Worm (Caenorhabditis elegans) whole organism, late embryonic: Measurements from ENCODE around the gene wdr-83.

Experiments
- F13H6.1 ChIP-seq: sonication (generic microtip); optimal IDR thresholded peaks from 2 replicates; lab custom pipeline; 2016; ENCODE audit warnings: missing genetic modification characterization, missing compliant biosample characterization
- Y22D7AL.16 ChIP-seq: sonication (generic microtip); optimal IDR thresholded peaks from 2 replicates; lab custom pipeline; 2016; ENCODE audit warnings: missing genetic modification characterization, missing compliant biosample characterization
- ama-1 ChIP-seq: fragments of 150-350 bp; optimal IDR thresholded peaks from 2 replicates; lab custom pipeline; 2014
- ceh-22 ChIP-seq: sonication (generic microtip); optimal IDR thresholded peaks from 2 replicates; lab custom pipeline; 2017; ENCODE audit warnings: missing biosample characterization, missing genetic modification characterization
- ceh-24 ChIP-seq: sonication (generic microtip); optimal IDR thresholded peaks from 2 replicates; lab custom pipeline; 2016; ENCODE audit warnings: mild to moderate bottlenecking, missing genetic modification characterization, missing compliant biosample characterization
- ceh-30 ChIP-seq: fragments of 150-350 bp; optimal IDR thresholded peaks from 2 replicates; lab custom pipeline; 2014; ENCODE audit warnings: missing biosample characterization, missing genetic modification characterization
- ceh-31 ChIP-seq: sonication (generic microtip); optimal IDR thresholded peaks from 2 replicates; lab custom pipeline; 2016; ENCODE audit warnings: missing genetic modification characterization, missing compliant biosample characterization
- ceh-45 ChIP-seq: fragments of 200-800 bp; sonication (Bioruptor generic); IDR thresholded peaks from 2 replicates; pipeline ENCODE4 v1.3.6; 2022; ENCODE audit warnings: missing genetic modification reagents, missing genetic modification characterization, missing compliant biosample characterization
- ceh-6 ChIP-seq: fragments of 200-800 bp; sonication (Bioruptor generic); optimal IDR thresholded peaks from 2 replicates; lab custom pipeline; 2018; ENCODE audit warnings: mild to moderate bottlenecking, missing genetic modification characterization, missing compliant biosample characterization
- ceh-9 ChIP-seq: sonication (generic microtip); optimal IDR thresholded peaks from 2 replicates; lab custom pipeline; 2016; ENCODE audit warnings: mild to moderate bottlenecking, missing genetic modification characterization, inconsistent platforms, missing compliant biosample characterization
- che-1 ChIP-seq: sonication (generic microtip); optimal IDR thresholded peaks from 2 replicates; lab custom pipeline; 2016; ENCODE audit warnings: mild to moderate bottlenecking, missing genetic modification characterization, missing compliant biosample characterization
- dmd-4 ChIP-seq: sonication (generic microtip); optimal IDR thresholded peaks from 2 replicates; lab custom pipeline; 2016; ENCODE audit warnings: borderline replicate concordance, missing genetic modification characterization, missing compliant biosample characterization
- fkh-10 ChIP-seq: fragments of 150-350 bp; optimal IDR thresholded peaks from 2 replicates; lab custom pipeline; 2014; ENCODE audit warnings: missing biosample characterization, missing genetic modification reagents, missing genetic modification characterization
- fkh-6 ChIP-seq: sonication (generic microtip); optimal IDR thresholded peaks from 2 replicates; lab custom pipeline; 2016; ENCODE audit warnings: missing genetic modification characterization, missing compliant biosample characterization
- hlh-13 ChIP-seq: fragments of 200-800 bp; sonication (Bioruptor generic); optimal IDR thresholded peaks from 2 replicates; lab custom pipeline; 2018; ENCODE audit warnings: mild to moderate bottlenecking, missing genetic modification characterization, missing compliant biosample characterization
- hlh-15 ChIP-seq: sonication (generic microtip); optimal IDR thresholded peaks from 2 replicates; lab custom pipeline; 2016; ENCODE audit warnings: missing genetic modification characterization, missing compliant biosample characterization
- hlh-30 ChIP-seq: sonication (generic microtip); optimal IDR thresholded peaks from 2 replicates; lab custom pipeline; 2017; ENCODE audit warnings: antibody characterized with exemption, missing genetic modification characterization, missing compliant biosample characterization; ENCODE audit not compliant: insufficient read depth
- hlh-8 ChIP-seq: sonication (generic microtip); optimal IDR thresholded peaks from 2 replicates; lab custom pipeline; 2016; ENCODE audit warnings: missing genotype, missing genetic modification characterization, missing compliant biosample characterization
- nfya-1 ChIP-seq: sonication (generic microtip); optimal IDR thresholded peaks from 2 replicates; lab custom pipeline; 2017; ENCODE audit warnings: missing genetic modification characterization, mild to moderate bottlenecking, missing compliant biosample characterization, antibody characterized with exemption, moderate library complexity
- nhr-11 ChIP-seq: fragments of 150-350 bp; optimal IDR thresholded peaks from 2 replicates; lab custom pipeline; 2014; ENCODE audit warnings: missing biosample characterization, missing genetic modification characterization
- nhr-232 ChIP-seq: sonication (generic microtip); optimal IDR thresholded peaks from 2 replicates; lab custom pipeline; 2016; ENCODE audit warnings: missing genetic modification characterization, missing compliant biosample characterization
- npax-4 ChIP-seq: sonication (generic microtip); optimal IDR thresholded peaks from 2 replicates; lab custom pipeline; 2016; ENCODE audit warnings: missing genetic modification characterization, missing compliant biosample characterization
- odd-2 ChIP-seq: sonication (generic microtip); optimal IDR thresholded peaks from 2 replicates; lab custom pipeline; 2017; ENCODE audit warnings: antibody characterized with exemption, mild to moderate bottlenecking, missing genetic modification characterization, missing compliant biosample characterization
- pax-1 ChIP-seq: fragments of 150-350 bp; optimal IDR thresholded peaks from 2 replicates; lab custom pipeline; 2014; ENCODE audit warnings: missing biosample characterization, missing genetic modification characterization
- pha-2 ChIP-seq: sonication (generic microtip); optimal IDR thresholded peaks from 2 replicates; lab custom pipeline; 2017; ENCODE audit warnings: mild to moderate bottlenecking, missing genetic modification characterization, missing compliant biosample characterization
- pros-1 ChIP-seq: fragments of 150-350 bp; optimal IDR thresholded peaks from 2 replicates; lab custom pipeline; 2014; ENCODE audit warnings: missing biosample characterization, missing genetic modification reagents, missing genetic modification characterization
- rnt-1 ChIP-seq: sonication (generic microtip); optimal IDR thresholded peaks from 2 replicates; lab custom pipeline; 2016; ENCODE audit warnings: missing genetic modification characterization, missing compliant biosample characterization
- sdc-2 ChIP-seq: sonication (generic microtip); optimal IDR thresholded peaks from 2 replicates; lab custom pipeline; 2016; ENCODE audit warnings: missing genotype, missing genetic modification characterization, missing compliant biosample characterization
- sox-2 ChIP-seq: fragments of 200-800 bp; sonication (Bioruptor generic); IDR thresholded peaks from 2 replicates; pipeline ENCODE4 v1.3.6; 2022; ENCODE audit warnings: missing genetic modification reagents, missing genetic modification characterization, missing compliant biosample characterization
- sox-4 ChIP-seq: sonication (generic microtip); optimal IDR thresholded peaks from 2 replicates; lab custom pipeline; 2017; ENCODE audit warnings: mild to moderate bottlenecking, missing genetic modification characterization, inconsistent platforms, missing compliant biosample characterization
- tbx-2 ChIP-seq: sonication (generic microtip); optimal IDR thresholded peaks from 2 replicates; lab custom pipeline; 2016; ENCODE audit warnings: missing genetic modification characterization, missing compliant biosample characterization
- ttx-3 ChIP-seq: sonication (generic microtip); optimal IDR thresholded peaks from 2 replicates; lab custom pipeline; 2016; ENCODE audit warnings: missing genetic modification reagents, missing genetic modification characterization, missing compliant biosample characterization
- unc-3 ChIP-seq, 2 experiments: fragments of 200-800 bp in 1 of 2; sonication (Bioruptor generic) in 1 of 2; sonication (generic microtip) in 1 of 2; conservative IDR thresholded peaks in 1 of 2; optimal IDR thresholded peaks in 1 of 2; 2 replicates each; pipeline versions ENCODE4 v1.3.6 to Lab custom; 2016 to 2022; ENCODE audit warnings: missing compliant biosample characterization in 2 of 2, missing genetic modification characterization in 2 of 2, missing genetic modification reagents in 1 of 2
- unc-42 ChIP-seq: sonication (generic microtip); optimal IDR thresholded peaks from 2 replicates; lab custom pipeline; 2016; ENCODE audit warnings: missing genotype, missing genetic modification characterization, missing compliant biosample characterization
- ztf-16 ChIP-seq: sonication (generic microtip); optimal IDR thresholded peaks from 2 replicates; lab custom pipeline; 2017; ENCODE audit warnings: missing genetic modification characterization, missing compliant biosample characterization

Gene wdr-83

ce11 chrII:5016144-5016543, 15.4 kb downstream of the wdr-83 start:
- no peak for TF ChIP-seq unc-42 (tag; lab: Kevin White, UChicago)
- no peak for TF ChIP-seq ceh-45 (GFP tag; lab: Robert Waterston, UW)
- TF ChIP-seq Y22D7AL.16 (tag; lab: Kevin White, UChicago) = no peak
- TF ChIP-seq pha-2 = no peak
- TF ChIP-seq tbx-2 (tag; lab: Kevin White, UChicago) = no peak

DNA sequence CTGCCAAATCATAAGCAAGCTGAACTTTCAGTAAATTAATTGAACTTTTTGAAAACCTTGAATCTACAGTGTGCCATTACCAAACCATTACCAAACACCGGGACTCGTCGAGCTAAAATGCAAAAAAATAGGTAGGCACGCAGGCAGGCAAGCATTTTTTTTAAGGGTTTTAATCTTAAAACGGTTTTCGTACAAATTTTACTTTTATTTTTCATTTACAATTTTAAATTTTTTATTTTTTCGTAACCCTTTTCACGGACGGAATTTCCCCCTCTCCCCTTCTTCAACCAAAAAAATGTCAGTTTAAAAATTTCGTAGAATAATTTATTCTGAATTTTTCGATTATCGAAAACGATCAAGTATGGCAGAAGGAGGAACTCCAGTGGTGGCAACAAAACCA, 17.1 kb downstream of the wdr-83 start, which contains the start of gene F59A6.2:
Gene F59A6.2 (plus strand): TSS at position 301 of the 400 bp plus-strand sequence.
- TF ChIP-seq ceh-6 (no peak), sox-4 (tag; lab: Kevin White, UChicago) (no peak)

DNA sequence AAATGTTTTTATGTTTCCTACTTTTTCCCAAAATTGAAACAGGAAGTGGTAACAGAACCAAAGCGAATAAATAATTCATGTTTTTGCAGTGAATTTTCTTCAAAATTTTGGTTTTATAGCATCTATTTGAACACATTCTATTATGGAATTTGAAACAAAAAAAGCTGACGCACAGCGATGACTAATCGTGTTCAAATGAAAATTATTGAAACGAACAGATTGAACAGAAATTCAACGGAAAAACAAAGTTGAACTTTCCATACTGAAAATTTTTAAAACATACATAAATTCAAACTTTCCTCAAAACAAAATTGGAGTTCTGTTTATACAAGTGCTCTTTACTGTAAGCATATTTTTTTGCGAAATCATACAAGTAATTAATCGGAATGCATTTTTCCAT, 19.5 kb downstream of the wdr-83 start, which contains the start of gene F59A6.12:
Gene F59A6.12 (minus strand): TSS at position 101 of the 400 bp plus-strand sequence.
- TF ChIP-seq F13H6.1 (tag; lab: Kevin White, UChicago) = no peak
- TF ChIP-seq che-1 = no peak
- no peak for TF ChIP-seq ceh-31 (tag; lab: Kevin White, UChicago)
- TF ChIP-seq hlh-15 (tag; lab: Kevin White, UChicago) = no peak
- no peak for TF ChIP-seq ztf-16
- TF ChIP-seq Y22D7AL.16 (tag; lab: Kevin White, UChicago) = no peak
- TF ChIP-seq ama-1 (lab: Kevin White, UChicago) = no peak
- TF ChIP-seq, all 69 proteins: peak for 0

DNA sequence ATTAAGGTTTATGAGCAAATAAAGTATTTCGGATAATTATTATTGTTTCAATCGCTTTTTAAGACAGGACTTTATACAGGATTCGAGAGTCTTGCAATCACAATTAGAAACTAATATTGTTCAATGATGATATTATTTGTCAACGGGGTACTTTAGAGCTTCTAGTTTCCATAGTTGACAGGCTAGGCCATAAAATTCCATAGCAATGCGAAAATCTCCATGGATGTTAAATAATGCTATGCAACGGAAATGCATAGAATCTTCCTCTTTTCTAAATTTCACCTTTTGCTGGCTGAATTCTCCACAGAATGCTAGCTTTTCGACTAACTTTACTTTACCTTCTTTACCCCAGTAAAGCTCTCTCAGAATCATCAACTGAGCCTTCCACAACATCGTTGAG, 23.5 kb downstream of the wdr-83 start, which contains the start of gene F59A6.3:
Gene F59A6.3 (plus strand): TSS at position 301 of the 400 bp plus-strand sequence.
- TF ChIP-seq fkh-6 (no peak), nhr-232 (tag; lab: Kevin White, UChicago) (no peak), rnt-1 (tag; lab: Kevin White, UChicago) (no peak), sdc-2 (tag; lab: Kevin White, UChicago) (no peak), hlh-8 (tag; lab: Kevin White, UChicago) (no peak), ceh-30 (no peak), ceh-45 (GFP tag; lab: Robert Waterston, UW) (no peak), fkh-10 (no peak), sox-2 (GFP tag; lab: Robert Waterston, UW) (no peak), ttx-3 (tag; lab: Kevin White, UChicago) (no peak), F13H6.1 (tag; lab: Kevin White, UChicago) (no peak), nfya-1 (tag; lab: Kevin White, UChicago) (no peak)

DNA sequence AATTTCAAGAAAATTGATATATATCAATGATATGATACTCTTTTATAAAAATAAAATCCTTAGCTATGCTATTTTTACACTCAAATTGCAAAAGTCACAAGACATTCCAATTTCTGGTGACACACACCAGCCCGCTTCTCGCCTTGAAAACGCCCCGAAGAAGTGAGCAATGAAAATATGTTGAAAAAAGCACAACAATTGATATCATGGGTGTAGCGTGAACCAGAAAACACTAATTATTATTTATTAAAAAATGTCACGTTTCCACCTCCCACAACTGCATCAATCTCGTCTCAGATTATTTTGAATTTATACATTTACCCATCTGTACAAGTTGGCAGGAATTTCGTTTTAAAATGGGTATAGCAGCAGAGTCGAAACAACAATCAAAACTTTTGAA, 26.7 kb downstream of the wdr-83 start, which contains the start of gene F59A6.4:
Gene F59A6.4 (plus strand): TSS at position 301 of the 400 bp plus-strand sequence.
- no peak for TF ChIP-seq pros-1 (tag; lab: Kevin White, UChicago)
- TF ChIP-seq hlh-30 (tag; lab: Kevin White, UChicago) = no peak

DNA sequence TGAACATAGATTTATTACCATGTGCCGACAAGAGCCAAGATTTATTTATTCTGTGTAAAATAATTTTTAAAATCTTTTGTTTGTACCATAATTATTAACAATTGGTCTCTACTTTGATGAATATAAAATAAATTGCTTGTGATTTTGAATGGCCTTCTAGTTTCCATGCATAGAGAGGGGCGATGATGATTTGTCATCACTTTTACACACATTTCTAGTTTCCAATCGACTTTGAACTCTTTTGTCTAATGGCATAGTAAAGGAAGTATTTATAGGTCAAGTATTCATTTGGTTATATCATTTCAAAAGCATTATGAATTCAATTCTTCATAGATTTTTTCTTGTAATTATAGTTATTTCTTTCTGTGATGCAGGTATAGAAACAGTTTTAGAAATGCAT, 27.9 kb downstream of the wdr-83 start, which contains the start of gene F59A6.10:
Gene F59A6.10 (plus strand): TSS at position 301 of the 400 bp plus-strand sequence.
- TF ChIP-seq hlh-15 (tag; lab: Kevin White, UChicago) (no peak), hlh-30 (tag; lab: Kevin White, UChicago) (no peak), ceh-9 (no peak), sdc-2 (tag; lab: Kevin White, UChicago) (no peak), ceh-22 (tag; lab: Kevin White, UChicago) (no peak), odd-2 (tag; lab: Kevin White, UChicago) (no peak), ceh-30 (no peak), npax-4 (tag; lab: Kevin White, UChicago) (no peak), sox-2 (GFP tag; lab: Robert Waterston, UW) (no peak)
- TF ChIP-seq, all 69 proteins: peak for 0

ce11 chrII:5001866-5002265, 29.6 kb downstream of the wdr-83 start:
- TF ChIP-seq ztf-16 = no peak
- no peak for TF ChIP-seq dmd-4
- TF ChIP-seq sdc-2 (tag; lab: Kevin White, UChicago) = no peak
- no peak for TF ChIP-seq unc-3 (GFP tag; conservative IDR thresholded peaks at IDR 0.05; lab: Robert Waterston, UW)
- TF ChIP-seq unc-3 (tag; optimal IDR thresholded peaks at IDR 0.05; lab: Kevin White, UChicago) = no peak
- no peak for TF ChIP-seq nhr-11 (tag; lab: Kevin White, UChicago)
- TF ChIP-seq F13H6.1 (tag; lab: Kevin White, UChicago) = no peak
- no peak for TF ChIP-seq nhr-232 (tag; lab: Kevin White, UChicago)
- no peak for TF ChIP-seq sox-2 (GFP tag; lab: Robert Waterston, UW)
- no peak for TF ChIP-seq unc-42 (tag; lab: Kevin White, UChicago)
- TF ChIP-seq hlh-13 = no peak
- no peak for TF ChIP-seq ceh-24
- no peak for TF ChIP-seq pax-1 (tag; lab: Kevin White, UChicago)
- TF ChIP-seq rnt-1 (tag; lab: Kevin White, UChicago) = no peak
